Worm (Caenorhabditis elegans): Measurements from ENCODE around the gene srh-59.

Gene srh-59

DNA sequence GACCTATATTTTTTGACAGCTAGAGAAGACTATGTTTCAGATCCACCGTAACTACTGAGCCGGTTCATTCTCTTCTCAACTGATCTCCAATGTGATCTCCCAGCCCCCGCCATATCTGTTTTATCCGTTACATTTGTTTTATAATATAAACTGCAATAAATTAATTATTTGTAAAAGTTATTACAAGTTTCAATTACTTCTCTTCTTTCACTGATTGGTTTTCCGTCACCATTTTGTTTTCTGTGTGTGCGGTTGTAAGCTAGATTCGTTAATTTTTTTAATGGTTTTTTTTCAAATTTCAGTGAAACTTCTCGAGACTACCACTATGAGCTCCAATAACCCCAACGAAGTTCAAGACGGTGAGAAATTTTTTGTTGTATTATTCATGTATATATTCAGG is 49.0 kb downstream of the srh-59 start, which contains the start of gene M151.2:
Gene M151.2, plus strand, starts transcription at position 301 of the 400 bp plus-strand sequence.
- no peak for TF ChIP-seq tab-1 (GFP tag; IDR thresholded peaks at IDR 0.05)
- no peak for TF ChIP-seq ref-1 (GFP tag; conservative IDR thresholded peaks at IDR 0.05)
- no peak for TF ChIP-seq med-1 (GFP tag; optimal IDR thresholded peaks at IDR 0.05; ENCODE audit: insufficient read depth)
- no peak for TF ChIP-seq flt-1 (GFP tag; IDR thresholded peaks at IDR 0.05)

Measured in whole organism, midembryonic.